Worm (Caenorhabditis elegans) whole organism, late embryonic: ENCODE measurements around the gene lin-54.

ENCODE experiments used
- ama-1 ChIP-seq: fragments of 150-350 bp; optimal IDR thresholded peaks from 2 replicates; lab custom pipeline; 2014
- ceh-14 ChIP-seq: sonication (generic microtip); optimal IDR thresholded peaks from 2 replicates; lab custom pipeline; 2016; ENCODE audit warnings: missing genotype, missing genetic modification characterization, missing compliant biosample characterization
- che-1 ChIP-seq: sonication (generic microtip); optimal IDR thresholded peaks from 2 replicates; lab custom pipeline; 2016; ENCODE audit warnings: mild to moderate bottlenecking, missing genetic modification characterization, missing compliant biosample characterization
- fkh-10 ChIP-seq: fragments of 150-350 bp; optimal IDR thresholded peaks from 2 replicates; lab custom pipeline; 2014; ENCODE audit warnings: missing biosample characterization, missing genetic modification reagents, missing genetic modification characterization
- lin-11 ChIP-seq: fragments of 200-800 bp; sonication (Bioruptor generic); optimal IDR thresholded peaks from 2 replicates; lab custom pipeline; 2018; ENCODE audit warnings: mild to moderate bottlenecking, missing genetic modification characterization, missing compliant biosample characterization
- pha-4 ChIP-seq: fragments of 150-350 bp; optimal IDR thresholded peaks from 2 replicates; lab custom pipeline; 2018; ENCODE audit warnings: missing biosample characterization, missing genetic modification reagents, missing genetic modification characterization
- pqm-1 ChIP-seq: sonication (generic microtip); optimal IDR thresholded peaks from 2 replicates; lab custom pipeline; 2016; ENCODE audit warnings: missing genetic modification characterization, missing compliant biosample characterization
- rnt-1 ChIP-seq: sonication (generic microtip); optimal IDR thresholded peaks from 2 replicates; lab custom pipeline; 2016; ENCODE audit warnings: missing genetic modification characterization, missing compliant biosample characterization
- sox-2 ChIP-seq: fragments of 200-800 bp; sonication (Bioruptor generic); IDR thresholded peaks from 2 replicates; pipeline ENCODE4 v1.3.6; 2022; ENCODE audit warnings: missing genetic modification reagents, missing genetic modification characterization, missing compliant biosample characterization
- tbx-2 ChIP-seq: sonication (generic microtip); optimal IDR thresholded peaks from 2 replicates; lab custom pipeline; 2016; ENCODE audit warnings: missing genetic modification characterization, missing compliant biosample characterization
- zip-5 ChIP-seq: sonication (generic microtip); optimal IDR thresholded peaks from 2 replicates; lab custom pipeline; 2016; ENCODE audit warnings: missing genetic modification characterization, missing compliant biosample characterization

- no peak for TF ChIP-seq ceh-14 (tag; lab: Kevin White, UChicago)
- no peak for TF ChIP-seq sox-2 (GFP tag; lab: Robert Waterston, UW)
- TF ChIP-seq pqm-1 = no peak
- TF ChIP-seq pha-4 (tag; lab: Kevin White, UChicago) = no peak
- TF ChIP-seq rnt-1 (tag; lab: Kevin White, UChicago) = no peak
- TF ChIP-seq tbx-2 (tag; lab: Kevin White, UChicago) = no peak
- no peak for TF ChIP-seq lin-11 (tag; lab: Kevin White, UChicago)
- no peak for TF ChIP-seq fkh-10 (GFP tag; lab: Kevin White, UChicago)
- no peak for TF ChIP-seq che-1 (tag; lab: Kevin White, UChicago)
- TF ChIP-seq zip-5 (tag; lab: Kevin White, UChicago) = no peak
- TF ChIP-seq ama-1 = no peak
Measured at ce11 chrIV:13205891-13206290, 35.0 kb upstream of the lin-54 start.
